Worm (Caenorhabditis elegans) whole organism, L2 larva: ENCODE results near the gene gyf-1.

Experiments used
- C34F6.9 ChIP-seq: fragments of 150-350 bp; optimal IDR thresholded peaks from 2 replicates; lab custom pipeline; 2014; ENCODE audit warnings: missing biosample characterization, missing genetic modification characterization
- F13H6.1 ChIP-seq: sonication (generic microtip); optimal IDR thresholded peaks from 2 replicates; lab custom pipeline; 2016; ENCODE audit warnings: missing genetic modification characterization, missing compliant biosample characterization
- R02D3.7 ChIP-seq: fragments of 150-350 bp; optimal IDR thresholded peaks from 2 replicates; lab custom pipeline; 2014; ENCODE audit warnings: missing biosample characterization, missing genetic modification characterization
- alr-1 ChIP-seq: fragments of 150-350 bp; optimal IDR thresholded peaks from 2 replicates; lab custom pipeline; 2014; ENCODE audit warnings: missing biosample characterization, missing genetic modification characterization
- aly-2 ChIP-seq: fragments of 150-350 bp; optimal IDR thresholded peaks from 2 replicates; lab custom pipeline; 2014; ENCODE audit warnings: missing biosample characterization, missing genetic modification characterization
- blmp-1 ChIP-seq: sonication (generic microtip); optimal IDR thresholded peaks from 2 replicates; lab custom pipeline; 2017; ENCODE audit warnings: missing genetic modification characterization, mild to moderate bottlenecking, missing compliant biosample characterization, antibody characterized with exemption, moderate library complexity; ENCODE audit not compliant: insufficient read depth
- ceh-16 ChIP-seq: fragments of 150-350 bp; optimal IDR thresholded peaks from 2 replicates; lab custom pipeline; 2014; ENCODE audit warnings: missing biosample characterization, missing genetic modification characterization
- ceh-82 ChIP-seq: fragments of 150-350 bp; optimal IDR thresholded peaks from 2 replicates; lab custom pipeline; 2014; ENCODE audit warnings: missing biosample characterization, missing genetic modification characterization
- crh-2 ChIP-seq: sonication (generic microtip); optimal IDR thresholded peaks from 2 replicates; lab custom pipeline; 2017; ENCODE audit warnings: missing biosample characterization, missing genetic modification characterization
- dmd-4 ChIP-seq: sonication (generic microtip); optimal IDR thresholded peaks from 2 replicates; lab custom pipeline; 2017; ENCODE audit warnings: missing biosample characterization, missing genetic modification characterization
- egl-27 ChIP-seq: sonication (generic microtip); optimal IDR thresholded peaks from 3 replicates; lab custom pipeline; 2017; ENCODE audit warnings: missing biosample characterization, missing genetic modification reagents, missing genetic modification characterization
- fos-1 ChIP-seq: fragments of 150-350 bp; optimal IDR thresholded peaks from 2 replicates; lab custom pipeline; 2014; ENCODE audit warnings: missing biosample characterization, missing genetic modification characterization
- lin-11 ChIP-seq: fragments of 150-350 bp; sonication (generic microtip); optimal IDR thresholded peaks from 2 replicates; lab custom pipeline; 2014; ENCODE audit warnings: missing biosample characterization, missing genetic modification characterization, inconsistent platforms, mixed read lengths
- lin-13 ChIP-seq: fragments of 150-350 bp; optimal IDR thresholded peaks from 2 replicates; lab custom pipeline; 2014; ENCODE audit warnings: missing biosample characterization, missing genetic modification reagents, missing genetic modification characterization
- lin-39 ChIP-seq: fragments of 150-350 bp; optimal IDR thresholded peaks from 2 replicates; lab custom pipeline; 2014; ENCODE audit warnings: missing biosample characterization, missing genetic modification reagents, missing genetic modification characterization
- lsy-2 ChIP-seq, 2 experiments: fragments of 150-350 bp in 1 of 2; sonication (generic microtip) in 1 of 2; optimal IDR thresholded peaks; 2 replicates each; lab custom pipeline; 2014 to 2017; ENCODE audit warnings: missing biosample characterization in 2 of 2, missing genetic modification characterization in 2 of 2
- mab-5 ChIP-seq: fragments of 150-350 bp; optimal IDR thresholded peaks from 2 replicates; lab custom pipeline; 2014; ENCODE audit warnings: missing biosample characterization, missing genetic modification characterization
- mbf-1 ChIP-seq: sonication (generic microtip); optimal IDR thresholded peaks from 2 replicates; lab custom pipeline; 2017; ENCODE audit warnings: missing biosample characterization, missing genetic modification characterization
- mdl-1 ChIP-seq, 2 experiments: fragments of 150-350 bp in 1 of 2; sonication (generic microtip) in 1 of 2; optimal IDR thresholded peaks; 2 replicates each; lab custom pipeline; 2017; ENCODE audit warnings: missing biosample characterization in 2 of 2, missing genetic modification characterization in 2 of 2
- nhr-10 ChIP-seq: sonication (generic microtip); optimal IDR thresholded peaks from 2 replicates; lab custom pipeline; 2017; ENCODE audit warnings: missing biosample characterization, missing genetic modification characterization
- nhr-11 ChIP-seq: fragments of 150-350 bp; optimal IDR thresholded peaks from 2 replicates; lab custom pipeline; 2014; ENCODE audit warnings: missing biosample characterization, missing genetic modification characterization
- nhr-129 ChIP-seq: fragments of 150-350 bp; optimal IDR thresholded peaks from 2 replicates; lab custom pipeline; 2014; ENCODE audit warnings: missing biosample characterization, missing genetic modification characterization
- nhr-21 ChIP-seq: fragments of 150-350 bp; optimal IDR thresholded peaks from 2 replicates; lab custom pipeline; 2014; ENCODE audit warnings: missing biosample characterization, missing genetic modification characterization
- nhr-23 ChIP-seq: fragments of 150-350 bp; optimal IDR thresholded peaks from 2 replicates; lab custom pipeline; 2014; ENCODE audit warnings: missing biosample characterization, missing genetic modification reagents, missing genetic modification characterization
- nhr-25 ChIP-seq: fragments of 150-350 bp; sonication (generic microtip); optimal IDR thresholded peaks from 3 replicates; lab custom pipeline; 2014; ENCODE audit warnings: missing biosample characterization, missing genetic modification characterization
- sem-4 ChIP-seq: fragments of 150-350 bp; optimal IDR thresholded peaks from 2 replicates; lab custom pipeline; 2014; ENCODE audit warnings: missing biosample characterization, missing genetic modification reagents, missing genetic modification characterization
- skn-1 ChIP-seq: sonication (generic microtip); optimal IDR thresholded peaks from 2 replicates; lab custom pipeline; 2017; ENCODE audit warnings: missing biosample characterization, missing genetic modification characterization
- sma-3 ChIP-seq: sonication (generic microtip); optimal IDR thresholded peaks from 2 replicates; lab custom pipeline; 2016; ENCODE audit warnings: missing genetic modification reagents, missing genetic modification characterization, missing compliant biosample characterization
- sma-9 ChIP-seq, 2 experiments: fragments of 150-350 bp in 1 of 2; sonication (generic microtip) in 1 of 2; optimal IDR thresholded peaks; 2 replicates each; lab custom pipeline; 2014 to 2016; ENCODE audit warnings: missing genetic modification characterization in 2 of 2, mild to moderate bottlenecking in 1 of 2, missing biosample characterization in 1 of 2, missing compliant biosample characterization in 1 of 2, missing genetic modification reagents in 1 of 2, moderate library complexity in 1 of 2
- snpc-4 ChIP-seq: fragments of 150-350 bp; optimal IDR thresholded peaks from 2 replicates; lab custom pipeline; 2014; ENCODE audit warnings: missing biosample characterization, missing genetic modification characterization
- unc-55 ChIP-seq: fragments of 150-350 bp; sonication (generic microtip); optimal IDR thresholded peaks from 3 replicates; lab custom pipeline; 2014; ENCODE audit warnings: missing biosample characterization, missing genetic modification reagents, missing genetic modification characterization
- unc-62 ChIP-seq: fragments of 150-350 bp; optimal IDR thresholded peaks from 2 replicates; lab custom pipeline; 2014; ENCODE audit warnings: missing biosample characterization, missing genetic modification reagents, missing genetic modification characterization
- zag-1 ChIP-seq: fragments of 150-350 bp; optimal IDR thresholded peaks from 2 replicates; lab custom pipeline; 2014; ENCODE audit warnings: missing biosample characterization, missing genetic modification characterization
- ztf-1 ChIP-seq: fragments of 200-800 bp; sonication (Bioruptor generic); conservative IDR thresholded peaks from 2 replicates; pipeline ENCODE4 v1.3.6; 2022; ENCODE audit warnings: missing genetic modification characterization, missing compliant biosample characterization
- ztf-4 ChIP-seq: fragments of 150-350 bp; optimal IDR thresholded peaks from 2 replicates; lab custom pipeline; 2014; ENCODE audit warnings: missing biosample characterization, missing genetic modification characterization

The gyf-1 gene

DNA sequence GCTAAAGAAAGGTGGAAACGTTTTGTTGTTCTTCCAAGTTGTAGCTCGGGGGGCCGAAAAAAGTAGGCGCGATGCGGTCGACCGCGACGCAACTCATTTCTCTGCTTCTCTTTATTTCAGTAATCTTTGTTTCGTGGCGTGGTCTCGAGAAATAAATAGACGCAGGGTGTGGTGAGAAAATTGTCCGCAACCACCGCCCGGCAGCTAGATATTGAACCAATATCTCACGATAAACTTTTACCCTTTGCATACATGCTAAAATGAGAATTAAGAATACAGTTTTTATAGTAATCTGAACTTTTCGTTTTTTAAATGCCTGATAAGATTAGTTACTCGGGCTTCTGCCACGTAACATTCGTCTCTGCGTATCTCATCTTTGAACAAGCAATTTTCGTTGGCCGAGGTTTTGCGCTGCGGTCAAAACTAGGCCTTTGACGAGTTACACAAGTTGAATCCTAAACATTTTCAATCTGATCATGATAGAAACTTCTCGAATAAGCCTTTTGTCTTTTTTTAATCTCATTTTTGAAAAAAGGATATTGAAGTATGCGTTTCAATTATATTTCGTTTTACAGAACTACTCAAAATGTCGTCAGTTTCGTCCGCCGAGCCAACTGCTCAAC is at the start of gene gyf-1:
TSS of gene gyf-1 (plus strand) at position 573 of the 623 bp plus-strand sequence.
- TF ChIP-seq nhr-10, result no peak
- peak in 1 of 2 experiments; percentile 51 for TF ChIP-seq lsy-2 (tag; optimal IDR thresholded peaks at IDR 0.05; lab: Kevin White, UChicago)
- TF ChIP-seq unc-55 (GFP tag; lab: Kevin White, UChicago), result peak; percentile 43
- TF ChIP-seq fos-1, result peak; percentile 44
- peak; percentile 47 for TF ChIP-seq C34F6.9 (tag; lab: Kevin White, UChicago)
- TF ChIP-seq nhr-129 (tag; lab: Kevin White, UChicago), result peak; percentile 31
- no peak for TF ChIP-seq nhr-21 (tag; lab: Kevin White, UChicago)
- TF ChIP-seq F13H6.1 (tag; lab: Kevin White, UChicago), result peak; percentile 34
- peak; percentile 61 for TF ChIP-seq crh-2 (tag; lab: Kevin White, UChicago)
- TF ChIP-seq unc-62, result no peak
- TF ChIP-seq nhr-25 (tag; lab: Kevin White, UChicago), result no peak
- peak; percentile 14 for TF ChIP-seq lin-11
- TF ChIP-seq dmd-4 (tag; lab: Kevin White, UChicago), result no peak
- peak; percentile 21 for TF ChIP-seq snpc-4

- TF ChIP-seq ztf-4 (tag; lab: Kevin White, UChicago) (no peak), crh-2 (tag; lab: Kevin White, UChicago) (no peak), C34F6.9 (tag; lab: Kevin White, UChicago) (no peak), lin-39 (tag; lab: Kevin White, UChicago) (no peak), nhr-25 (tag; lab: Kevin White, UChicago) (no peak), unc-55 (GFP tag; lab: Kevin White, UChicago) (no peak), alr-1 (tag; lab: Kevin White, UChicago) (no peak), egl-27 (tag; lab: Kevin White, UChicago) (no peak), ceh-82 (tag; lab: Kevin White, UChicago) (no peak), mbf-1 (tag; lab: Kevin White, UChicago) (no peak), sma-9 (GFP tag; optimal IDR thresholded peaks at IDR 0.05; lab: Kevin White, UChicago) (no peak), sma-9 (tag; optimal IDR thresholded peaks at IDR 0.05; lab: Kevin White, UChicago) (no peak), nhr-11 (no peak), sem-4 (tag; lab: Kevin White, UChicago) (no peak), zag-1 (no peak), nhr-10 (no peak)
These were observed 47.9 kb upstream of the gyf-1 start, which contains the start of gene T19D12.5 for ce11 chrII:6636136-6636535. Gene T19D12.5, minus strand, starts transcription at chrII:6636236.

ce11 chrII:6637854-6638253 is 46.2 kb upstream of the gyf-1 start:
- TF ChIP-seq ceh-16, result no peak
- TF ChIP-seq ztf-1, result no peak

ce11 chrII:6642180-6642579 is 41.9 kb upstream of the gyf-1 start:
- TF ChIP-seq alr-1 (tag; lab: Kevin White, UChicago), result no peak
- no peak for TF ChIP-seq nhr-23 (tag; lab: Kevin White, UChicago)
- no peak for TF ChIP-seq nhr-25 (tag; lab: Kevin White, UChicago)
- no peak for TF ChIP-seq mab-5
- no peak for TF ChIP-seq blmp-1
- TF ChIP-seq lin-13 (GFP tag; lab: Kevin White, UChicago), result no peak
- TF ChIP-seq aly-2, result no peak
- no peak for TF ChIP-seq R02D3.7 (tag; lab: Kevin White, UChicago)
- no peak for TF ChIP-seq ceh-16
- no peak for TF ChIP-seq crh-2 (tag; lab: Kevin White, UChicago)
- TF ChIP-seq skn-1 (tag; lab: Kevin White, UChicago), result no peak
- TF ChIP-seq sem-4 (tag; lab: Kevin White, UChicago), result no peak
- TF ChIP-seq lin-11, result no peak
- no peak for TF ChIP-seq mdl-1 (tag; optimal IDR thresholded peaks at IDR 0.05; lab: Kevin White, UChicago)
- TF ChIP-seq, all 48 proteins: peak for 0

DNA sequence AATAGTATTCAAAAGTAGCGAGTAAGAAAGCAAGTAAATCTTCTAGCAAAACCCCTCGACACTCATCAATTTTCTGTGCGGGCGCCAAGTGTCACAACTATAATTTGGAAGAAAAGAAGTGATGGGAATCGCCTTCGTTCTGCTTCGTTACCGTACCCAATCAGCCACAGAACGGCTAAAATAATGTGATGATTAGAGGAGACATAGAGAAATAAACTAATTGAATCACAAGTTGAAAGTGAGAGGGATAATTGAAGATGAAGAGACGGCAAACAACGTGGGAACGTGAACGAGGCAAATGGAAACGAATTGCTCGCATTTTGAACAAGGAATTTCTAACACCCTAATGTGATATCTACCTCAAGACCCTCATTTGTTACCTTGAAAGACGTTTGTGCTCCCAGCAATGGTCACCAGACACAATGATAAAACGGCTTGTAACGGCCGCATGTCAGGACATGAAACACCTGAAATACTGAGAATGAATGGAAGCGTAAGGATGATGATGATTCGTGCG is 41.3 kb upstream of the gyf-1 start, which contains the start of gene T19D12.6:
TSS of gene T19D12.6 (minus strand) at position 467 of the 517 bp plus-strand sequence.
- no peak for TF ChIP-seq sma-3
- TF ChIP-seq ztf-4 (tag; lab: Kevin White, UChicago), result no peak
- TF ChIP-seq zag-1, result no peak
